Fruit fly (Drosophila melanogaster) whole organism, embryonic: ENCODE results near the gene Slip1.

ENCODE experiments used
- Ada2b ChIP-seq: fragments of 200-800 bp; sonication (Bioruptor generic); IDR thresholded peaks from 2 replicates; pipeline ENCODE4 v1.3.6; 2022; ENCODE audit warnings: missing biosample characterization, missing genetic modification characterization
- Atf-2 ChIP-seq: fragments of 200-800 bp; sonication (Bioruptor generic); optimal IDR thresholded peaks from 2 replicates; lab custom pipeline; 2016; ENCODE audit warnings: missing biosample characterization, missing genetic modification characterization
- B-H2 ChIP-seq: fragments of 200-800 bp; sonication (Bioruptor generic); optimal IDR thresholded peaks from 2 replicates; lab custom pipeline; 2018; ENCODE audit warnings: missing biosample characterization, mild to moderate bottlenecking, missing genetic modification characterization
- CG10979 ChIP-seq: fragments of 200-800 bp; sonication (Bioruptor generic); optimal IDR thresholded peaks from 2 replicates; lab custom pipeline; 2018; ENCODE audit warnings: missing biosample characterization, mild to moderate bottlenecking, missing genetic modification characterization, moderate library complexity
- CG11085 ChIP-seq: fragments of 200-800 bp; sonication (Bioruptor generic); IDR thresholded peaks from 2 replicates; pipeline ENCODE4 v1.3.6; 2022; ENCODE audit warnings: missing biosample characterization, missing genetic modification characterization
- CG11695 ChIP-seq: fragments of 200-800 bp; sonication (Bioruptor generic); IDR thresholded peaks from 3 replicates; pipeline ENCODE4 v1.3.6; 2022; ENCODE audit warnings: missing biosample characterization, missing genetic modification characterization
- CG13775 ChIP-seq: fragments of 200-800 bp; sonication (Bioruptor generic); optimal IDR thresholded peaks from 3 replicates; lab custom pipeline; 2017; ENCODE audit warnings: missing biosample characterization, mild to moderate bottlenecking, missing genetic modification characterization
- CG14965 ChIP-seq: fragments of 200-800 bp; sonication (Bioruptor generic); optimal IDR thresholded peaks from 2 replicates; lab custom pipeline; 2016; ENCODE audit warnings: missing biosample characterization, missing genetic modification characterization, borderline replicate concordance
- CG17328 ChIP-seq: fragments of 200-800 bp; sonication (Bioruptor generic); IDR thresholded peaks from 2 replicates; pipeline ENCODE4 v1.3.6; 2022; ENCODE audit warnings: missing biosample characterization, missing genetic modification characterization
- CG17568 ChIP-seq: fragments of 200-800 bp; sonication (Bioruptor generic); optimal IDR thresholded peaks from 2 replicates; lab custom pipeline; 2018; ENCODE audit warnings: missing biosample characterization, mild to moderate bottlenecking, missing genetic modification characterization, moderate library complexity
- CG17829 ChIP-seq: fragments of 200-800 bp; optimal IDR thresholded peaks from 2 replicates; lab custom pipeline; 2019; ENCODE audit warnings: missing biosample characterization, mild to moderate bottlenecking, missing genetic modification characterization, moderate library complexity
- CG17912 ChIP-seq: fragments of 200-800 bp; sonication (Bioruptor generic); optimal IDR thresholded peaks from 2 replicates; lab custom pipeline; 2018; ENCODE audit warnings: missing biosample characterization, mild to moderate bottlenecking, missing genetic modification characterization
- CG30020 ChIP-seq: fragments of 200-800 bp; optimal IDR thresholded peaks from 2 replicates; lab custom pipeline; 2019; ENCODE audit warnings: missing biosample characterization, mild to moderate bottlenecking, missing genetic modification characterization, moderate library complexity
- CG31365 ChIP-seq: fragments of 200-800 bp; sonication (Bioruptor generic); optimal IDR thresholded peaks from 2 replicates; lab custom pipeline; 2018; ENCODE audit warnings: missing biosample characterization, mild to moderate bottlenecking, missing genetic modification characterization
- CG32532 ChIP-seq: fragments of 200-800 bp; sonication (Bioruptor generic); IDR thresholded peaks from 2 replicates; pipeline ENCODE4 v1.3.6; 2022; ENCODE audit warnings: missing biosample characterization, missing genetic modification characterization
- CG33213 ChIP-seq: fragments of 200-800 bp; sonication (Bioruptor generic); optimal IDR thresholded peaks from 3 replicates; lab custom pipeline; 2016; ENCODE audit warnings: missing biosample characterization, missing genetic modification characterization
- CG3407 ChIP-seq: fragments of 200-800 bp; sonication (Bioruptor generic); optimal IDR thresholded peaks from 2 replicates; lab custom pipeline; 2018; ENCODE audit warnings: missing biosample characterization, mild to moderate bottlenecking, missing genetic modification characterization
- CG34422 ChIP-seq: fragments of 200-800 bp; sonication (Bioruptor generic); IDR thresholded peaks from 3 replicates; pipeline ENCODE4 v1.3.6; 2022; ENCODE audit warnings: missing biosample characterization, missing genetic modification characterization
- CG4617 ChIP-seq: fragments of 200-800 bp; sonication (Bioruptor generic); optimal IDR thresholded peaks from 3 replicates; lab custom pipeline; 2016; ENCODE audit warnings: missing biosample characterization, missing genetic modification characterization, borderline replicate concordance
- CG6254 ChIP-seq: fragments of 200-800 bp; sonication (Bioruptor generic); optimal IDR thresholded peaks from 3 replicates; lab custom pipeline; 2017; ENCODE audit warnings: mild to moderate bottlenecking, missing biosample characterization, missing genetic modification reagents, missing genetic modification characterization
- CG7357 ChIP-seq: fragments of 200-800 bp; sonication (Bioruptor generic); IDR thresholded peaks from 3 replicates; pipeline ENCODE4 v1.3.6; 2022; ENCODE audit warnings: missing biosample characterization, missing genetic modification characterization
- CG9437 ChIP-seq: fragments of 200-800 bp; sonication (Bioruptor generic); optimal IDR thresholded peaks from 2 replicates; lab custom pipeline; 2018; ENCODE audit warnings: missing biosample characterization, mild to moderate bottlenecking, missing genetic modification characterization
- CG9727 ChIP-seq: fragments of 200-800 bp; sonication (Bioruptor generic); optimal IDR thresholded peaks from 3 replicates; lab custom pipeline; 2017; ENCODE audit warnings: missing biosample characterization, mild to moderate bottlenecking, missing genetic modification characterization
- HLH4C ChIP-seq: fragments of 200-800 bp; sonication (Bioruptor generic); IDR thresholded peaks from 3 replicates; pipeline ENCODE4 v1.3.6; 2022; ENCODE audit warnings: missing biosample characterization, missing genetic modification characterization; ENCODE audit not compliant: partially characterized antibody
- HmgD ChIP-seq: fragments of 200-800 bp; sonication (Bioruptor generic); optimal IDR thresholded peaks from 3 replicates; lab custom pipeline; 2016; ENCODE audit warnings: missing biosample characterization, missing genetic modification characterization
- NC2α ChIP-seq: fragments of 200-800 bp; sonication (Bioruptor generic); optimal IDR thresholded peaks from 2 replicates; lab custom pipeline; 2016; ENCODE audit warnings: missing biosample characterization, missing genetic modification characterization
- NFAT ChIP-seq: fragments of 200-800 bp; sonication (Bioruptor generic); IDR thresholded peaks from 2 replicates; pipeline ENCODE4 v1.3.6; 2022; ENCODE audit warnings: missing biosample characterization, missing genetic modification characterization
- PHDP ChIP-seq: fragments of 200-800 bp; sonication (Bioruptor generic); optimal IDR thresholded peaks from 3 replicates; lab custom pipeline; 2018; ENCODE audit warnings: missing biosample characterization, mild to moderate bottlenecking, missing genetic modification characterization, moderate library complexity
- Ptx1 ChIP-seq: fragments of 200-800 bp; sonication (Bioruptor generic); IDR thresholded peaks from 2 replicates; pipeline ENCODE4 v1.3.6; 2022; ENCODE audit warnings: missing biosample characterization, missing genetic modification characterization
- TFAM ChIP-seq: fragments of 200-800 bp; sonication (Bioruptor generic); optimal IDR thresholded peaks from 2 replicates; lab custom pipeline; 2017; ENCODE audit warnings: missing biosample characterization, missing genetic modification characterization, inconsistent platforms
- ase ChIP-seq: fragments of 200-800 bp; sonication (Bioruptor generic); IDR thresholded peaks from 3 replicates; pipeline ENCODE4 v1.3.6; 2022; ENCODE audit warnings: missing biosample characterization, missing genetic modification characterization
- ash1 ChIP-seq: fragments of 200-800 bp; sonication (Bioruptor generic); optimal IDR thresholded peaks from 2 replicates; lab custom pipeline; 2018; ENCODE audit warnings: missing biosample characterization, mild to moderate bottlenecking, missing genetic modification characterization
- br ChIP-seq: fragments of >200 bp; optimal IDR thresholded peaks from 2 replicates; lab custom pipeline; 2017
- chif ChIP-seq, 2 experiments: fragments of 200-800 bp; sonication (Bioruptor generic); optimal IDR thresholded peaks; 3 replicates each; lab custom pipeline; 2016; ENCODE audit warnings: missing biosample characterization in 2 of 2, missing genetic modification characterization in 2 of 2
- da ChIP-seq: fragments of 200-800 bp; sonication (Bioruptor generic); optimal IDR thresholded peaks from 2 replicates; lab custom pipeline; 2016; ENCODE audit warnings: missing biosample characterization, missing genetic modification characterization
- dpn ChIP-seq, 2 experiments: fragments of 200-800 bp; sonication (Bioruptor generic); optimal IDR thresholded peaks; 3 replicates each; lab custom pipeline; 2016; ENCODE audit warnings: missing biosample characterization in 2 of 2, missing genetic modification characterization in 2 of 2
- ewg ChIP-seq: fragments of 200-800 bp; sonication (Bioruptor generic); optimal IDR thresholded peaks from 3 replicates; lab custom pipeline; 2017; ENCODE audit warnings: mild to moderate bottlenecking, missing biosample characterization, missing genetic modification reagents, missing genetic modification characterization
- eyg ChIP-seq: fragments of 200-800 bp; sonication (Bioruptor generic); optimal IDR thresholded peaks from 3 replicates; lab custom pipeline; 2016; ENCODE audit warnings: missing biosample characterization, missing genetic modification characterization
- fd102C ChIP-seq: fragments of 200-800 bp; sonication (Bioruptor generic); optimal IDR thresholded peaks from 2 replicates; lab custom pipeline; 2018; ENCODE audit warnings: missing biosample characterization, mild to moderate bottlenecking, missing genetic modification characterization, moderate library complexity
- fd64A ChIP-seq: fragments of 200-800 bp; sonication (Bioruptor generic); optimal IDR thresholded peaks from 3 replicates; lab custom pipeline; 2018; ENCODE audit warnings: missing biosample characterization, mild to moderate bottlenecking, missing genetic modification characterization
- hth ChIP-seq: fragments of >200 bp; optimal IDR thresholded peaks from 2 replicates; lab custom pipeline; 2017; ENCODE audit warnings: inconsistent platforms
- knrl ChIP-seq: fragments of 200-800 bp; sonication (Bioruptor generic); IDR thresholded peaks from 3 replicates; pipeline ENCODE4 v1.3.6; 2022; ENCODE audit warnings: missing biosample characterization, missing genetic modification characterization; ENCODE audit not compliant: partially characterized antibody
- lab ChIP-seq: fragments of 200-800 bp; sonication (Bioruptor generic); optimal IDR thresholded peaks from 3 replicates; lab custom pipeline; 2017; ENCODE audit warnings: missing biosample characterization, missing genetic modification characterization, mild to moderate bottlenecking, moderate library complexity, missing genetic modification reagents
- lbe ChIP-seq: fragments of 200-800 bp; sonication (Bioruptor generic); optimal IDR thresholded peaks from 2 replicates; lab custom pipeline; 2016; ENCODE audit warnings: missing biosample characterization, mild to moderate bottlenecking, missing genetic modification characterization
- nerfin-2 ChIP-seq: fragments of 200-800 bp; sonication (Bioruptor generic); IDR thresholded peaks from 2 replicates; pipeline ENCODE4 v1.3.6; 2022; ENCODE audit warnings: missing biosample characterization, missing genetic modification characterization; ENCODE audit not compliant: partially characterized antibody
- nom ChIP-seq: fragments of 200-800 bp; sonication (Bioruptor generic); optimal IDR thresholded peaks from 2 replicates; lab custom pipeline; 2017; ENCODE audit warnings: missing biosample characterization, missing genetic modification characterization, mild to moderate bottlenecking, moderate library complexity, missing genetic modification reagents
- pb ChIP-seq: fragments of 200-800 bp; sonication (Bioruptor generic); optimal IDR thresholded peaks from 3 replicates; lab custom pipeline; 2016; ENCODE audit warnings: missing biosample characterization, missing genetic modification characterization
- yki ChIP-seq: fragments of >200 bp; optimal IDR thresholded peaks from 3 replicates; lab custom pipeline; 2018

Slip1 gene

DNA sequence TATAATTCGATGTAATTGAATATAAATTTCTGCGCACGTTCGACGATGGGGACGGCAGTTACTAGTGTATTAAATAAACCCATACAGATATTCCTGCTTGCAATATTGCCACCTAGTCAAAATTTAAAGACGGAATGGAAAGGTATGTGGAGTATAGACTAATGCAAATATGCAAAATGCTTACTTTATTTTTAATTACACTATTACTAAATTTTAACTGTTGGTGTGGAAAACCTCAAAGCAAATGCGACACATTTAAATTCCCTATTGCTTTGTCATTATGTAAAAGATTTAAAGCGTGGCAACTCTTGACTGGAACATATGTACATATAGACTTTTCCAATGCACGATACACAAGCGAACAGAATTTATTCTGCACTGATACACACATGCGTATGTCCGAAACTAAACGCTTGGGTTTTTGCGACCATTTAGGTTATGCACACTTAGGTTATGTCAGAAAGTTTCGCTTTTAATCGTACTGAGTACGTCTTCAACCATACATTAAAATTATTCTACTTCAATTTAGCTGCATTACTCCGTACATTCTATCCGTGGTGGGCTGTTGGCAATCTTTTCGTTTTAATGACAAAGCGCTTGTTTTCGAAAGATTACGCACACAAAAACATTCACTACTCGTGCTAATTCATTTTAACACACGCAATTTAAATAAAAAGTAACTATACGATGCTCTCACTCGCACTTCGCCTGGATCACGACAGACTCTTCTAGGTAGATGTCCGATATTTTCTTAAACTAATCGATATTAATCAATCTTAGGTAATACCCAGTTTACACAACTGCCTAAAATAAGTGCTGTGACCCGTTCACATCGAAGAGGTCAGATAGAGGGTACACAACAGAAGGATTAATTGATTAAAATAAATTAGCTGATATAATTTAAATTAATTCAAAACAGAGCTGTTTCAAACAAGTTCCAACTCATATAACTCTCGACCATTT, 3.3 kb upstream of the Slip1 start, which contains the start of gene gw (continued):
- TF ChIP-seq CG17829 (tag; lab: Kevin White, UChicago), result peak; percentile 82
- TF ChIP-seq CG10979 (tag; lab: Kevin White, UChicago), result peak; percentile 76
- peak; percentile 69 for TF ChIP-seq CG3407
- TF ChIP-seq CG7357 (GFP tag; lab: Robert Waterston, UW), result peak; percentile 97
- peak; percentile 77 for TF ChIP-seq Ada2b (GFP tag; lab: Robert Waterston, UW)
- peak; percentile 72 for TF ChIP-seq CG17328 (GFP tag; lab: Robert Waterston, UW)
- no peak for TF ChIP-seq CG31365
- peak; percentile 1 for TF ChIP-seq HmgD (GFP tag; lab: Kevin White, UChicago)
- TF ChIP-seq fd64A (GFP tag; lab: Kevin White, UChicago), result no peak
- peak; percentile 75 for TF ChIP-seq eyg
- TF ChIP-seq CG30020 (tag; lab: Kevin White, UChicago), result peak; percentile 99
- no peak for TF ChIP-seq TFAM
- TF ChIP-seq CG9437 (GFP tag; lab: Kevin White, UChicago), result peak; percentile 63
- peak; percentile 74 to 78 for TF ChIP-seq dpn (GFP tag; optimal IDR thresholded peaks at IDR 0.05; lab: Kevin White, UChicago)
- peak; percentile 68 for TF ChIP-seq CG33213 (GFP tag; lab: Kevin White, UChicago)
- TF ChIP-seq pb (GFP tag; lab: Kevin White, UChicago), result peak; percentile 49
- TF ChIP-seq lbe (GFP tag; lab: Kevin White, UChicago), result peak; percentile 75
- TF ChIP-seq PHDP (tag; lab: Kevin White, UChicago), result peak; percentile 81
- peak; percentile 21 for TF ChIP-seq da
- no peak for TF ChIP-seq lab (GFP tag; lab: Kevin White, UChicago)
- peak; percentile 53; the same call in 2 of the 3 replicates for TF ChIP-seq HLH4C (GFP tag; lab: Robert Waterston, UW)
- TF ChIP-seq CG4617 (GFP tag; lab: Kevin White, UChicago), result peak; percentile 75
- peak; percentile 89 for TF ChIP-seq B-H2 (GFP tag; lab: Kevin White, UChicago)
- peak; percentile 82 for TF ChIP-seq ewg (GFP tag; lab: Kevin White, UChicago)
- no peak for TF ChIP-seq br (lab: Kevin White, UChicago)
- TF ChIP-seq CG9727, result peak; percentile 10
- no peak for TF ChIP-seq hth (lab: Kevin White, UChicago)
- TF ChIP-seq CG17568, result peak; percentile 66
- TF ChIP-seq nerfin-2 (GFP tag; lab: Robert Waterston, UW), result peak; percentile 53; the same call in 1 of the 2 replicates
- TF ChIP-seq NFAT (GFP tag; lab: Robert Waterston, UW), result no peak
- peak; percentile 16 for TF ChIP-seq NC2α (GFP tag; lab: Kevin White, UChicago)
- peak; percentile 79 for TF ChIP-seq nom (GFP tag; lab: Kevin White, UChicago)
- peak; percentile 67 to 83 for TF ChIP-seq chif (GFP tag; optimal IDR thresholded peaks at IDR 0.05; lab: Kevin White, UChicago)
- peak; percentile 46 for TF ChIP-seq CG6254 (GFP tag; lab: Kevin White, UChicago)
- TF ChIP-seq Ptx1, result no peak
- no peak; the same call in 1 of the 3 replicates for TF ChIP-seq ase (GFP tag; lab: Robert Waterston, UW)
- TF ChIP-seq yki (lab: Kevin White, UChicago), result no peak
- TF ChIP-seq Atf-2 (GFP tag; lab: Kevin White, UChicago), result peak; percentile 72
- peak; percentile 65; the same call in 2 of the 3 replicates for TF ChIP-seq CG34422
- no peak for TF ChIP-seq CG14965 (GFP tag; lab: Kevin White, UChicago)
- peak; percentile 78 for TF ChIP-seq CG11695 (GFP tag; lab: Robert Waterston, UW)
- TF ChIP-seq CG32532, result peak; percentile 76; the same call in 1 of the 2 replicates
- peak; percentile 76 for TF ChIP-seq knrl (GFP tag; lab: Robert Waterston, UW)
- no peak for TF ChIP-seq fd102C (GFP tag; lab: Kevin White, UChicago)
- TF ChIP-seq ash1, result no peak
- TF ChIP-seq CG11085 (GFP tag; lab: Robert Waterston, UW), result no peak
- TF ChIP-seq CG13775, result peak; percentile 74
- peak; percentile 22 for TF ChIP-seq CG17912 (GFP tag; lab: Kevin White, UChicago)
